Worm (Caenorhabditis elegans) whole organism, L1 larva: ENCODE data around the gene metl-18.

Source experiments
- ceh-8 ChIP-seq: fragments of 200-800 bp; sonication (Bioruptor generic); optimal IDR thresholded peaks from 2 replicates; lab custom pipeline; 2018; ENCODE audit warnings: mild to moderate bottlenecking, missing genetic modification characterization, moderate library complexity, missing compliant biosample characterization
- ceh-88 ChIP-seq: fragments of 200-800 bp; sonication (Bioruptor generic); IDR thresholded peaks from 2 replicates; pipeline ENCODE4 v1.3.6; 2022; ENCODE audit warnings: missing genetic modification characterization, missing compliant biosample characterization
- ces-1 ChIP-seq: fragments of 150-350 bp; optimal IDR thresholded peaks from 2 replicates; lab custom pipeline; 2014; ENCODE audit warnings: missing biosample characterization, missing genetic modification reagents, missing genetic modification characterization
- dpl-1 ChIP-seq, 3 experiments: fragments of 150-350 bp in 2 of 3; sonication (generic microtip) in 1 of 3; optimal IDR thresholded peaks; 2 replicates each; lab custom pipeline; 2014 to 2017; ENCODE audit warnings: missing biosample characterization in 3 of 3, missing genetic modification characterization in 3 of 3, missing genetic modification reagents in 3 of 3
- fkh-10 ChIP-seq: sonication (generic microtip); optimal IDR thresholded peaks from 2 replicates; lab custom pipeline; 2017; ENCODE audit warnings: missing biosample characterization, missing genetic modification reagents, missing genetic modification characterization
- lin-35 ChIP-seq, 2 experiments: fragments of 150-350 bp; optimal IDR thresholded peaks; 2 replicates each; lab custom pipeline; 2014; ENCODE audit warnings: missing biosample characterization in 2 of 2, missing genetic modification characterization in 2 of 2, missing genetic modification reagents in 2 of 2
- lsy-2 ChIP-seq, 2 experiments: fragments of 150-350 bp; optimal IDR thresholded peaks; 2 replicates each; lab custom pipeline; 2014; ENCODE audit warnings: missing biosample characterization in 2 of 2, missing genetic modification characterization in 2 of 2
- nhr-11 ChIP-seq: fragments of 150-350 bp; optimal IDR thresholded peaks from 2 replicates; lab custom pipeline; 2014; ENCODE audit warnings: missing biosample characterization, missing genetic modification characterization
- nhr-77 ChIP-seq: fragments of 150-350 bp; optimal IDR thresholded peaks from 2 replicates; lab custom pipeline; 2014; ENCODE audit warnings: missing biosample characterization, missing genetic modification characterization
- sox-4 ChIP-seq: sonication (generic microtip); optimal IDR thresholded peaks from 2 replicates; lab custom pipeline; 2016; ENCODE audit warnings: missing genetic modification characterization, missing compliant biosample characterization
- unc-62 ChIP-seq: fragments of 150-350 bp; optimal IDR thresholded peaks from 2 replicates; lab custom pipeline; 2014; ENCODE audit warnings: missing biosample characterization, missing genetic modification reagents, missing genetic modification characterization
- unc-98 ChIP-seq: fragments of 200-800 bp; sonication (Bioruptor generic); IDR thresholded peaks from 2 replicates; pipeline ENCODE4 v1.3.6; 2022; ENCODE audit warnings: missing genetic modification characterization, missing compliant biosample characterization
- zag-1 ChIP-seq: fragments of 150-350 bp; optimal IDR thresholded peaks from 2 replicates; lab custom pipeline; 2014; ENCODE audit warnings: missing biosample characterization, missing genetic modification characterization
- ztf-4 ChIP-seq: fragments of 150-350 bp; optimal IDR thresholded peaks from 2 replicates; lab custom pipeline; 2014; ENCODE audit warnings: missing biosample characterization, missing genetic modification characterization

ce11 chrIII:3437139-3437538 lies 11.6 kb downstream of the metl-18 start:
- TF ChIP-seq zag-1 (tag; lab: Kevin White, UChicago) (no peak), ces-1 (GFP tag; lab: Kevin White, UChicago) (no peak), dpl-1 (GFP tag; optimal IDR thresholded peaks at IDR 0.05; lab: Kevin White, UChicago) (no peak), unc-62 (GFP tag; lab: Kevin White, UChicago) (no peak), sox-4 (tag; lab: Kevin White, UChicago) (no peak), ceh-88 (GFP tag; lab: Robert Waterston, UW) (no peak), nhr-11 (tag; lab: Kevin White, UChicago) (no peak), lsy-2 (tag; optimal IDR thresholded peaks at IDR 0.05; lab: Kevin White, UChicago) (no peak), fkh-10 (no peak), ztf-4 (no peak), ceh-8 (GFP tag; lab: Kevin White, UChicago) (no peak), nhr-77 (tag; lab: Kevin White, UChicago) (no peak), lin-35 (GFP tag; optimal IDR thresholded peaks at IDR 0.05; lab: Kevin White, UChicago) (no peak), unc-98 (GFP tag; lab: Robert Waterston, UW) (no peak)
